Fruit fly (Drosophila melanogaster) whole organism, adult: ENCODE measurements around the gene CG12974.

ENCODE experiments used
- CG11617 ChIP-seq: fragments of 200-800 bp; sonication (Bioruptor generic); optimal IDR thresholded peaks from 2 replicates; lab custom pipeline; 2017; ENCODE audit warnings: mild to moderate bottlenecking, missing biosample characterization, missing genetic modification reagents, missing genetic modification characterization
- CG14711 ChIP-seq: fragments of 200-800 bp; sonication (Bioruptor generic); optimal IDR thresholded peaks from 2 replicates; lab custom pipeline; 2018; ENCODE audit warnings: missing biosample characterization, mild to moderate bottlenecking, missing genetic modification characterization, moderate library complexity
- CG1620 ChIP-seq: fragments of 200-800 bp; sonication (Bioruptor generic); optimal IDR thresholded peaks from 2 replicates; lab custom pipeline; 2016; ENCODE audit warnings: missing biosample characterization, missing genetic modification characterization
- Hr96 ChIP-seq: fragments of 200-800 bp; sonication (Bioruptor generic); optimal IDR thresholded peaks from 2 replicates; lab custom pipeline; 2016; ENCODE audit warnings: missing biosample characterization, missing genetic modification characterization
- Mnt ChIP-seq: fragments of 200-800 bp; sonication (Bioruptor generic); optimal IDR thresholded peaks from 2 replicates; lab custom pipeline; 2016; ENCODE audit warnings: missing biosample characterization, mild to moderate bottlenecking, missing genetic modification characterization
- bab1 ChIP-seq: fragments of 200-800 bp; sonication (Bioruptor generic); optimal IDR thresholded peaks from 3 replicates; lab custom pipeline; 2019; ENCODE audit warnings: missing biosample characterization, mild to moderate bottlenecking, missing genetic modification characterization, moderate library complexity
- cic ChIP-seq: fragments of 200-800 bp; sonication (Bioruptor generic); optimal IDR thresholded peaks from 2 replicates; lab custom pipeline; 2017; ENCODE audit warnings: missing biosample characterization, mild to moderate bottlenecking, missing genetic modification characterization, moderate library complexity
- kay ChIP-seq: fragments of 200-800 bp; sonication (Bioruptor generic); peaks from one replicate; lab custom pipeline; 2016; ENCODE audit warnings: missing biosample characterization, missing genetic modification characterization, borderline replicate concordance
- ovo ChIP-seq: fragments of 200-800 bp; sonication (Bioruptor generic); optimal IDR thresholded peaks from 2 replicates; lab custom pipeline; 2016; ENCODE audit warnings: missing biosample characterization, missing genetic modification characterization
- pad ChIP-seq: fragments of 200-800 bp; sonication (Bioruptor generic); optimal IDR thresholded peaks from 3 replicates; lab custom pipeline; 2017; ENCODE audit warnings: missing biosample characterization, missing genetic modification characterization, mild to moderate bottlenecking, moderate library complexity, missing genetic modification reagents
- tj ChIP-seq: fragments of 200-800 bp; sonication (Bioruptor generic); optimal IDR thresholded peaks from 3 replicates; lab custom pipeline; 2017; ENCODE audit warnings: missing biosample characterization, mild to moderate bottlenecking, missing genetic modification characterization, moderate library complexity
- toe ChIP-seq: fragments of 200-800 bp; sonication (Bioruptor generic); optimal IDR thresholded peaks from 2 replicates; lab custom pipeline; 2016; ENCODE audit warnings: missing biosample characterization, missing genetic modification characterization

dm6 chr3L:21253761-21254523 is 31.8 kb downstream of the CG12974 start:
- TF ChIP-seq toe (GFP tag; lab: Kevin White, UChicago): no peak
- no peak for TF ChIP-seq pad (GFP tag; lab: Kevin White, UChicago)
- no peak for TF ChIP-seq bab1 (GFP tag; lab: Kevin White, UChicago)
- TF ChIP-seq Mnt: no peak
- TF ChIP-seq cic: no peak
- TF ChIP-seq tj (GFP tag; lab: Kevin White, UChicago): no peak
- no peak for TF ChIP-seq Hr96 (GFP tag; lab: Kevin White, UChicago)
- TF ChIP-seq CG14711: no peak
- no peak for TF ChIP-seq kay
- TF ChIP-seq ovo (GFP tag; lab: Kevin White, UChicago): no peak
- TF ChIP-seq CG1620: no peak
- no peak for TF ChIP-seq CG11617 (GFP tag; lab: Kevin White, UChicago)
